Fruit fly (Drosophila melanogaster) whole organism, pupa: ENCODE results near the gene CG45002.

Source experiments
- CG10348 ChIP-seq: fragments of 200-800 bp; sonication (Bioruptor generic); IDR thresholded peaks from 2 replicates; pipeline ENCODE4 v1.3.6; 2022; ENCODE audit warnings: missing biosample characterization, missing genetic modification characterization
- CG12605 ChIP-seq: fragments of 200-800 bp; sonication (Bioruptor generic); IDR thresholded peaks from 2 replicates; pipeline ENCODE4 v1.3.6; 2022; ENCODE audit warnings: missing biosample characterization, missing genetic modification characterization
- CG13204 ChIP-seq: fragments of 200-800 bp; sonication (Bioruptor generic); optimal IDR thresholded peaks from 2 replicates; lab custom pipeline; 2018; ENCODE audit warnings: missing biosample characterization, mild to moderate bottlenecking, missing genetic modification characterization, moderate library complexity
- CG14655 ChIP-seq: fragments of 200-800 bp; sonication (Bioruptor generic); optimal IDR thresholded peaks from 3 replicates; lab custom pipeline; 2017; ENCODE audit warnings: mild to moderate bottlenecking, missing biosample characterization, missing genetic modification reagents, missing genetic modification characterization
- CG15710 ChIP-seq: fragments of 200-800 bp; sonication (Bioruptor generic); optimal IDR thresholded peaks from 2 replicates; lab custom pipeline; 2018; ENCODE audit warnings: missing biosample characterization, mild to moderate bottlenecking, missing genetic modification characterization, moderate library complexity
- CG17806 ChIP-seq: fragments of 200-800 bp; sonication (Bioruptor generic); optimal IDR thresholded peaks from 2 replicates; lab custom pipeline; 2018; ENCODE audit warnings: missing biosample characterization, mild to moderate bottlenecking, missing genetic modification characterization, moderate library complexity
- CG32121 ChIP-seq: fragments of 200-800 bp; sonication (Bioruptor generic); IDR thresholded peaks from 2 replicates; pipeline ENCODE4 v1.3.6; 2022; ENCODE audit warnings: missing biosample characterization, missing genetic modification characterization
- CG34367 ChIP-seq: fragments of 200-800 bp; sonication (Bioruptor generic); optimal IDR thresholded peaks from 2 replicates; lab custom pipeline; 2018; ENCODE audit warnings: missing biosample characterization, mild to moderate bottlenecking, missing genetic modification characterization
- CG4496 ChIP-seq: fragments of 200-800 bp; sonication (Bioruptor generic); IDR thresholded peaks from 3 replicates; pipeline ENCODE4 v1.3.6; 2022; ENCODE audit warnings: missing biosample characterization, missing genetic modification characterization
- CG8159 ChIP-seq: fragments of 200-800 bp; sonication (Bioruptor generic); optimal IDR thresholded peaks from 3 replicates; lab custom pipeline; 2018; ENCODE audit warnings: missing biosample characterization, mild to moderate bottlenecking, missing genetic modification characterization, moderate library complexity
- CG8301 ChIP-seq: fragments of 200-800 bp; sonication (Bioruptor generic); optimal IDR thresholded peaks from 2 replicates; lab custom pipeline; 2018; ENCODE audit warnings: missing biosample characterization, mild to moderate bottlenecking, missing genetic modification characterization
- CG9948 ChIP-seq: fragments of 200-800 bp; sonication (Bioruptor generic); optimal IDR thresholded peaks from 2 replicates; lab custom pipeline; 2018; ENCODE audit warnings: missing biosample characterization, mild to moderate bottlenecking, missing genetic modification characterization, moderate library complexity
- D1 ChIP-seq: fragments of 200-800 bp; sonication (Bioruptor generic); optimal IDR thresholded peaks from 2 replicates; lab custom pipeline; 2018; ENCODE audit warnings: missing biosample characterization, mild to moderate bottlenecking, missing genetic modification characterization, moderate library complexity
- EcR ChIP-seq: fragments of 200-800 bp; sonication (Bioruptor generic); optimal IDR thresholded peaks from 3 replicates; lab custom pipeline; 2019; ENCODE audit warnings: missing biosample characterization, missing genetic modification characterization, mild to moderate bottlenecking, moderate library complexity, missing genetic modification reagents
- Ets98B ChIP-seq: fragments of 200-800 bp; sonication (Bioruptor generic); IDR thresholded peaks from 2 replicates; pipeline ENCODE4 v1.3.6; 2022; ENCODE audit warnings: missing biosample characterization, missing genetic modification characterization
- Pif1A ChIP-seq: fragments of 200-800 bp; sonication (Bioruptor generic); optimal IDR thresholded peaks from 3 replicates; lab custom pipeline; 2016; ENCODE audit warnings: missing biosample characterization, missing genetic modification characterization
- Pif1B ChIP-seq: fragments of 200-800 bp; sonication (Bioruptor generic); optimal IDR thresholded peaks from 3 replicates; lab custom pipeline; 2016; ENCODE audit warnings: missing biosample characterization, missing genetic modification characterization
- Snoo ChIP-seq: fragments of 200-800 bp; sonication (Bioruptor generic); optimal IDR thresholded peaks from 3 replicates; lab custom pipeline; 2017; ENCODE audit warnings: missing biosample characterization, mild to moderate bottlenecking, missing genetic modification characterization, inconsistent platforms
- fd96Ca ChIP-seq: fragments of 200-800 bp; sonication (Bioruptor generic); IDR thresholded peaks from 3 replicates; pipeline ENCODE4 v1.3.6; 2022; ENCODE audit warnings: missing biosample characterization, missing genetic modification characterization
- gl ChIP-seq: fragments of 200-800 bp; sonication (Bioruptor generic); optimal IDR thresholded peaks from 2 replicates; lab custom pipeline; 2018; ENCODE audit warnings: missing biosample characterization, mild to moderate bottlenecking, missing genetic modification characterization
- rn ChIP-seq: fragments of 200-800 bp; sonication (Bioruptor generic); IDR thresholded peaks from 2 replicates; pipeline ENCODE4 v1.3.6; 2022; ENCODE audit warnings: missing biosample characterization, missing genetic modification characterization

CG45002 gene

dm6 chrX:16966532-16966931, 100.0 kb downstream of the CG45002 start:
- TF ChIP-seq Pif1A (GFP tag; lab: Kevin White, UChicago) (peak; percentile 72), CG10348 (GFP tag; lab: Robert Waterston, UW) (no peak), Pif1B (GFP tag; lab: Kevin White, UChicago) (peak; percentile 50), Snoo (tag; lab: Kevin White, UChicago) (peak; percentile 46), CG14655 (GFP tag; lab: Kevin White, UChicago) (peak; percentile 80), EcR (GFP tag; lab: Kevin White, UChicago) (no peak), CG4496 (peak; percentile 82), fd96Ca (GFP tag; lab: Robert Waterston, UW) (peak; percentile 69), CG32121 (peak; percentile 67), CG8159 (tag; lab: Kevin White, UChicago) (peak; percentile 66), Ets98B (GFP tag; lab: Robert Waterston, UW) (peak; percentile 81), CG8301 (tag; lab: Kevin White, UChicago) (peak; percentile 81), gl (tag; lab: Kevin White, UChicago) (peak; percentile 44), rn (GFP tag; lab: Robert Waterston, UW) (no peak), CG13204 (no peak), D1 (tag; lab: Kevin White, UChicago) (no peak), CG34367 (peak; percentile 55), CG12605 (peak; percentile 57; the same call in 1 of the 2 replicates), CG15710 (tag; lab: Kevin White, UChicago) (peak; percentile 61), CG9948 (peak; percentile 58), CG17806 (tag; lab: Kevin White, UChicago) (peak; percentile 74)

- TF ChIP-seq EcR (GFP tag; lab: Kevin White, UChicago) (no peak), CG32121 (no peak), rn (GFP tag; lab: Robert Waterston, UW) (no peak), fd96Ca (GFP tag; lab: Robert Waterston, UW) (no peak), CG4496 (no peak), CG14655 (GFP tag; lab: Kevin White, UChicago) (no peak), Pif1B (GFP tag; lab: Kevin White, UChicago) (no peak), CG15710 (tag; lab: Kevin White, UChicago) (no peak), Snoo (tag; lab: Kevin White, UChicago) (no peak), CG34367 (no peak), Ets98B (GFP tag; lab: Robert Waterston, UW) (no peak)
Observed at dm6 chrX:16948371-16948770, 118.2 kb downstream of the CG45002 start, which contains the start of gene CG13000. TSS of gene CG13000 (minus strand) at chrX:16948471.

dm6 chrX:16946604-16947003, 119.9 kb downstream of the CG45002 start:
- TF ChIP-seq CG8159 (tag; lab: Kevin White, UChicago) (peak; percentile 22), CG10348 (GFP tag; lab: Robert Waterston, UW) (no peak), CG32121 (no peak), CG8301 (tag; lab: Kevin White, UChicago) (no peak), EcR (GFP tag; lab: Kevin White, UChicago) (no peak), gl (tag; lab: Kevin White, UChicago) (no peak), rn (GFP tag; lab: Robert Waterston, UW) (no peak)

dm6 chrX:16945414-16945813, 121.1 kb downstream of the CG45002 start:
- TF ChIP-seq CG34367 (peak; percentile 84), CG14655 (GFP tag; lab: Kevin White, UChicago) (peak; percentile 87), gl (tag; lab: Kevin White, UChicago) (peak; percentile 67), Ets98B (GFP tag; lab: Robert Waterston, UW) (peak; percentile 81), D1 (tag; lab: Kevin White, UChicago) (peak; percentile 1), CG13204 (no peak), CG17806 (tag; lab: Kevin White, UChicago) (peak; percentile 86), Pif1B (GFP tag; lab: Kevin White, UChicago) (peak; percentile 76), EcR (GFP tag; lab: Kevin White, UChicago) (peak; percentile 91), rn (GFP tag; lab: Robert Waterston, UW) (peak; percentile 65), CG4496 (peak; percentile 88), fd96Ca (GFP tag; lab: Robert Waterston, UW) (peak; percentile 69; the same call in 2 of the 3 replicates), Snoo (tag; lab: Kevin White, UChicago) (peak; percentile 69), CG9948 (peak; percentile 77), CG10348 (GFP tag; lab: Robert Waterston, UW) (peak; percentile 32; the same call in 1 of the 2 replicates), CG12605 (peak; percentile 70), Pif1A (GFP tag; lab: Kevin White, UChicago) (peak; percentile 78), CG8301 (tag; lab: Kevin White, UChicago) (peak; percentile 83), CG32121 (peak; percentile 66), CG15710 (tag; lab: Kevin White, UChicago) (peak; percentile 86), CG8159 (tag; lab: Kevin White, UChicago) (peak; percentile 87)

dm6 chrX:16944049-16944532, 122.4 kb downstream of the CG45002 start:
- TF ChIP-seq CG14655 (GFP tag; lab: Kevin White, UChicago): no peak
- 0 out of 2 replicates have a peak, but pooled peaks have one; percentile 25 for TF ChIP-seq CG32121
- peak; percentile 50; the same call in 1 of the 3 replicates for TF ChIP-seq CG4496
- peak; percentile 2 for TF ChIP-seq CG9948
- TF ChIP-seq CG34367: no peak

DNA sequence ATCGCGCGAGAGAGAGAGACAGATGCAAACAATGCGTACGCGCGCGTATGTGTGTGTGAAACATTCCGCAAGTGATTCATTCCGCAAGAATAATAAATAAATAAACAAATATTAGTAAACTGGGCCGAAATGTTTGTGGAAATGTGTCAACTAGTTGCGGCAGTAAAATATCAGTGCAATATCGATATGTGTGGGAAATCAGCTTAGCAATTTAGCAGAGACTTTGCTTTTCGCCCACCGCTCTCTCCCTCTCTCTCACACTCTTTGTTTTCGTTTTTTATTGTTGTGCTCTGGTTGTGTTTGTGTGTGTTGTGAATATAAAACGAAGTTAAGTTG, 123.0 kb downstream of the CG45002 start:
- TF ChIP-seq EcR (GFP tag; lab: Kevin White, UChicago) (peak; percentile 50), CG14655 (GFP tag; lab: Kevin White, UChicago) (peak; percentile 23), CG32121 (no peak)
